Worm (Caenorhabditis elegans): ENCODE results near the gene str-168.

str-168 gene

ce11 chrIV:4983746-4984145 is 45.0 kb downstream of the str-168 start, which contains the start of gene clec-176:
clec-176 (plus strand) TSS chrIV:4984046.
- no peak for TF ChIP-seq hlh-15 (tag; optimal IDR thresholded peaks at IDR 0.05)
- TF ChIP-seq pros-1 (tag; optimal IDR thresholded peaks at IDR 0.05), result no peak
- TF ChIP-seq sox-4 (tag; optimal IDR thresholded peaks at IDR 0.05), result no peak
- TF ChIP-seq K02D7.2 (tag; optimal IDR thresholded peaks at IDR 0.05), result no peak

ce11 chrIV:4986246-4986645 is 47.5 kb downstream of the str-168 start, which contains the start of gene clec-177:
clec-177 (plus strand) TSS chrIV:4986546.
- TF ChIP-seq F13H6.1 (tag; optimal IDR thresholded peaks at IDR 0.05) (no peak), fkh-6 (tag; optimal IDR thresholded peaks at IDR 0.05) (no peak), dmd-4 (tag; optimal IDR thresholded peaks at IDR 0.05; ENCODE audit: borderline replicate concordance) (no peak), madf-2 (tag; optimal IDR thresholded peaks at IDR 0.05) (no peak), Y22D7AL.16 (tag; optimal IDR thresholded peaks at IDR 0.05) (no peak), ceh-31 (tag; optimal IDR thresholded peaks at IDR 0.05) (no peak)

- TF ChIP-seq zip-5 (tag; optimal IDR thresholded peaks at IDR 0.05), result no peak
- TF ChIP-seq pax-1 (tag; optimal IDR thresholded peaks at IDR 0.05), result no peak
- no peak for TF ChIP-seq C08G9.2 (tag; optimal IDR thresholded peaks at IDR 0.05)
Measured at ce11 chrIV:4988531-4988930, 49.8 kb downstream of the str-168 start, which contains the start of gene E03H12.7. E03H12.7 (minus strand) TSS chrIV:4988631.
